Worm (Caenorhabditis elegans): ENCODE data around the gene insc-1.

DNA sequence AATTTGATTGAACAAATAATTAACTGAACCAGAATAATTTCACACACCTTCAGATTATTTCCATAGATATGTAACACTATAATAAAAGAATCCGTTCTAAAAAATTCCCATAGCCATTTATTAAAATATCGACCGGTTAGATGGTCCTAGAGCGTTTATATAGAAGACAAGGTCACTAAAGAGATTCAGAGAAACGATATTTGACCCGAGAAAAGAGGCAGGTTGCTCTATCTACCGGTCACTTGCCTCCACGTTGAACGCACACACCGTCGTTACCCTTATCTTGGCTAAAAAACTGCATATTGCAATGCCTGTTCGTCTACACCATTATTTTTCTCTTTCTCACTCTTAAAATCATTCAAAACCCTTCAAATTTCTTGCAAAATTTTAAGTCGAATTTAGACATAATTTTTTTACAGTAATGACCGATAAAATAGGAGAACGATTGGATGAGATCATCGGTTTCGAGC lies 22.5 kb downstream of the insc-1 start, which contains the start of gene C07D10.5:
- no peak for TF ChIP-seq ceh-14 (tag; optimal IDR thresholded peaks at IDR 0.05)
- TF ChIP-seq ceh-19 (GFP tag; optimal IDR thresholded peaks at IDR 0.05), result no peak
- TF ChIP-seq pqm-1 (tag; optimal IDR thresholded peaks at IDR 0.05), result no peak
- TF ChIP-seq ceh-48 (tag; optimal IDR thresholded peaks at IDR 0.05), result no peak
- no peak for TF ChIP-seq ama-1 (optimal IDR thresholded peaks at IDR 0.05)
- TF ChIP-seq eyg-1 (tag; optimal IDR thresholded peaks at IDR 0.05), result no peak
